Worm (Caenorhabditis elegans) whole organism, midembryonic: ENCODE measurements around the gene acl-1.

Experiments used
- T22C8.4 ChIP-seq: fragments of 200-800 bp; sonication (Bioruptor generic); IDR thresholded peaks from 2 replicates; pipeline ENCODE4 v1.3.6; 2022; ENCODE audit warnings: missing genetic modification characterization, missing compliant biosample characterization
- ztf-23 ChIP-seq: fragments of 200-800 bp; sonication (Bioruptor generic); IDR thresholded peaks from 2 replicates; pipeline ENCODE4 v1.3.6; 2022; ENCODE audit warnings: missing genetic modification reagents, missing genetic modification characterization, missing compliant biosample characterization

DNA sequence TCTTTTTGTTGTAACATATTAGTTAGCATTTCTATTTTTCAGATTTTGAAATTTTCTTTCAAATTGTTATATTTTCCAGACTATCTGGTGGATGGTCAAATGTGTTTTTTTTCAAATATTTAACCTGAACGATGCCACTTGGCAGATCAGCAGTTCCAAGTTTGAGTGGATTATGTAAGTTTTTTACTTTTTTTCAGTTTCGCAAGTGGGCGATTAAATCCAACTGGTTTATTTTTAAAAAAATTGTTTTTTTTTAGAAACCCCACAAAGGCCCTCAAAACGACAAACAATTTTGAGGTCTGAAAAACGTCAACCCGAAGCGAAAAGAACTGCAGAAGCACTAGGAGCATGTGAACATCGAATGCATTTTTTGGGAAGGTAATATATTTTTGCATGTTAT is 22.8 kb upstream of the acl-1 start, which contains the start of gene Y7A5A.9:
- TF ChIP-seq T22C8.4 (GFP tag; lab: Robert Waterston, UW) (no peak), ztf-23 (GFP tag; lab: Robert Waterston, UW) (no peak)
